Worm (Caenorhabditis elegans) whole organism, midembryonic: ENCODE results near the gene C35B1.2.
"Not testable (repeated sequence)": the region's sequence is repeated elsewhere in the genome, so short reads cannot be mapped to it uniquely, and the experiment has no call there.

Experiments
- T22C8.4 ChIP-seq: fragments of 200-800 bp; sonication (Bioruptor generic); IDR thresholded peaks from 2 replicates; pipeline ENCODE4 v1.3.6; 2022; ENCODE audit warnings: missing genetic modification characterization, missing compliant biosample characterization
- cog-1 ChIP-seq: sonication (generic microtip); optimal IDR thresholded peaks from 2 replicates; lab custom pipeline; 2016; ENCODE audit warnings: missing genetic modification characterization, missing compliant biosample characterization
- flt-1 ChIP-seq: fragments of 200-800 bp; sonication (Bioruptor generic); IDR thresholded peaks from 2 replicates; pipeline ENCODE4 v1.3.6; 2022; ENCODE audit warnings: missing genetic modification characterization, missing compliant biosample characterization
- klf-2 ChIP-seq: fragments of 200-800 bp; sonication (Bioruptor generic); conservative IDR thresholded peaks from 2 replicates; pipeline ENCODE4 v1.3.6; 2022; ENCODE audit warnings: missing genetic modification reagents, missing genetic modification characterization, missing compliant biosample characterization
- med-1 ChIP-seq: sonication (generic microtip); optimal IDR thresholded peaks from 2 replicates; lab custom pipeline; 2017; ENCODE audit warnings: missing genetic modification characterization, mild to moderate bottlenecking, missing compliant biosample characterization, antibody characterized with exemption, missing genetic modification reagents; ENCODE audit not compliant: insufficient read depth
- ref-1 ChIP-seq: fragments of 200-800 bp; sonication (Bioruptor generic); conservative IDR thresholded peaks from 2 replicates; pipeline ENCODE4 v1.3.6; 2022; ENCODE audit warnings: missing genetic modification reagents, missing genetic modification characterization, missing compliant biosample characterization
- tab-1 ChIP-seq: fragments of 200-800 bp; sonication (Bioruptor generic); IDR thresholded peaks from 2 replicates; pipeline ENCODE4 v1.3.6; 2022; ENCODE audit warnings: missing genetic modification characterization, missing compliant biosample characterization
- ztf-23 ChIP-seq: fragments of 200-800 bp; sonication (Bioruptor generic); IDR thresholded peaks from 2 replicates; pipeline ENCODE4 v1.3.6; 2022; ENCODE audit warnings: missing genetic modification reagents, missing genetic modification characterization, missing compliant biosample characterization
- ztf-29 ChIP-seq: fragments of 200-800 bp; sonication (Bioruptor generic); IDR thresholded peaks from 2 replicates; pipeline ENCODE4 v1.3.6; 2022; ENCODE audit warnings: missing genetic modification reagents, missing genetic modification characterization, missing compliant biosample characterization

Gene C35B1.2

DNA sequence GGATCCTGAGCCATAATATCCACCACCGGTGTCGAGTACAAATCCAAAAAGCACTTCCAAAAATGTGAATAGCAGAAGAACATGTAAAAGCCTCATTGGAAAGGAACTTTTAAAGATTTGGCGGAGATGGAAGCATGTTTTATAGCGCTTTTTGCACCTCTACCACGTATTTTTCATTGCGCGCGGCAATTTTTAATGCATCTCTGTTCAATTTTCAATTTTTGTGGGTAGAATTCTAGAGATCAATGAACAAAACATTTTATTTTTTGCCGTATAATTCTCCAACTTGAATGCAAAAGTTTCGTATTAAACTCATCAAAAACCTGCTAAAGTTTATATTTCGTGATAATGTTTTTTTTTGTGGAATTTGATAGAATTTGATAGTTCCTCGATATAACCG is 51.5 kb downstream of the C35B1.2 start, which contains the start of gene F49F1.9:
F49F1.9 (minus strand) TSS at position 101 of the 400 bp plus-strand sequence.
- TF ChIP-seq tab-1 (GFP tag; lab: Robert Waterston, UW) (no peak), med-1 (GFP tag; lab: Kevin White, UChicago) (no peak), T22C8.4 (GFP tag; lab: Robert Waterston, UW) (no peak), klf-2 (GFP tag; lab: Robert Waterston, UW) (no peak)

DNA sequence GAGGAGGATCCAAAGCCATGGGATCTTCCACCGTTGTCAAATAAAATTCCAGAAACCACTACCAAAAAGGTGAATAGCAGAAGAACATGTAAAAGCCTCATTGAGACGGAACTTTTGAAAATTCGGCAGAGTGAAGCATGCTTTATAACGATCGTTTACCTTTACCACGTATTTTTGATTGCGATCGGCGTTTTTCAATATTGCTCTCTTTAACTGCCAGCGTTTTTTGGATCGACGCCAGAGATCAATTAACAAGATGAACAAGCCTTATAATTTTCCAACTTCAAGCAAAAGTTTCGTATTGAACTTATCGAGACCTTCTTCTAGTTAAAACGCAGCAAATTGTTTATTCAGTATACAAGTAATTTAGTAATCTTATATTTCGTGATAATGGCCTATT is 53.0 kb downstream of the C35B1.2 start, which contains the start of gene F49F1.10:
F49F1.10 (minus strand) TSS at position 101 of the 400 bp plus-strand sequence.
- TF ChIP-seq ref-1 (GFP tag; lab: Robert Waterston, UW) (no peak), ztf-23 (GFP tag; lab: Robert Waterston, UW) (no peak), T22C8.4 (GFP tag; lab: Robert Waterston, UW) (no peak), ztf-29 (no peak), klf-2 (GFP tag; lab: Robert Waterston, UW) (no peak), flt-1 (no peak), med-1 (GFP tag; lab: Kevin White, UChicago) (no peak), cog-1 (tag; lab: Kevin White, UChicago) (no peak), tab-1 (GFP tag; lab: Robert Waterston, UW) (no peak)

DNA sequence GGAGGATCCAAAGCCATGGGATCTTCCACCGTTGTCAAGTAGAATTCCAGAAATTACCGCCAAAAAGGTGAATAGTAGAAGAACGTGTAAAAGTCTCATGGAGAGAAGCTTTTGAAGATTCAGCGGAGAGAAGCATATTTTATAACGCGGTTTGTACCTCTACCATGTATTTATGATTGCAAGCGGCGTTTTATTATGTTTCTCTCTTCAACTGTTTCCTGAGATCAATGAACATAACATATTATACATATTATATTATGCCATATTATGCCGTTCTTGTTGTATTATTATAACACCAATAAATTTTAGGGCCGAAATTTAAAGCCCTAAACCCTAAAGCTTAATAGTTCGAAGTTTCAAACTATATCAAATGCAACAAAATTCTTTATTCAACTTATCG is 54.3 kb downstream of the C35B1.2 start, which contains the start of gene F49F1.18:
F49F1.18 (minus strand) TSS at position 101 of the 400 bp plus-strand sequence.
- no peak for TF ChIP-seq T22C8.4 (GFP tag; lab: Robert Waterston, UW)
- TF ChIP-seq ref-1 (GFP tag; lab: Robert Waterston, UW) = no peak
- TF ChIP-seq med-1 (GFP tag; lab: Kevin White, UChicago) = no peak
- TF ChIP-seq ztf-29 = no peak
- TF ChIP-seq tab-1 (GFP tag; lab: Robert Waterston, UW) = no peak
- TF ChIP-seq ztf-23 (GFP tag; lab: Robert Waterston, UW) = no peak
- no peak for TF ChIP-seq klf-2 (GFP tag; lab: Robert Waterston, UW)
- TF ChIP-seq cog-1 (tag; lab: Kevin White, UChicago) = no peak
- no peak for TF ChIP-seq flt-1

DNA sequence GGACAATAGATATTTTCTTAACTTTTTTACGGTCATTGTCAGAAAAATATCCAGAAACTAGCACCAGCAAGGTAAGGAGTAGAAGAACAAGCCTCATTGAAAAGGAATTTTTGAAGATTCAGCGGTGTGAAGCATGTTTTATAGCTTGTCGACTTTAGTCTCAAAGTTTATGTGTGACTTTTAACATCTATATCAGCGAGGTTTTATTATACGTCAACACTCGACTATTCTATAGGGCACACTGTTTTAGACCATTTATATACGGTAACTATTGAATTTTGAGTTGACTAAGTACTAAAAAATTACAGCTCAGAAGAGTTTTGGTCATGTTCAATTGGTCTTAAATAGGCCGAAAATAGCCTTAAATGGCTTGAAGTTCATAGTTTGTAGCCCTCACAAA is 55.3 kb downstream of the C35B1.2 start, which contains the start of gene F49F1.11:
F49F1.11 (minus strand) TSS at position 101 of the 400 bp plus-strand sequence.
- no peak for TF ChIP-seq tab-1 (GFP tag; lab: Robert Waterston, UW)
- TF ChIP-seq ztf-23 (GFP tag; lab: Robert Waterston, UW) = no peak
- TF ChIP-seq T22C8.4 (GFP tag; lab: Robert Waterston, UW) = no peak
- no peak for TF ChIP-seq med-1 (GFP tag; lab: Kevin White, UChicago)
- no peak for TF ChIP-seq klf-2 (GFP tag; lab: Robert Waterston, UW)
- TF ChIP-seq ref-1 (GFP tag; lab: Robert Waterston, UW) = no peak
- no peak for TF ChIP-seq flt-1
- no peak for TF ChIP-seq cog-1 (tag; lab: Kevin White, UChicago)
- no peak for TF ChIP-seq ztf-29

DNA sequence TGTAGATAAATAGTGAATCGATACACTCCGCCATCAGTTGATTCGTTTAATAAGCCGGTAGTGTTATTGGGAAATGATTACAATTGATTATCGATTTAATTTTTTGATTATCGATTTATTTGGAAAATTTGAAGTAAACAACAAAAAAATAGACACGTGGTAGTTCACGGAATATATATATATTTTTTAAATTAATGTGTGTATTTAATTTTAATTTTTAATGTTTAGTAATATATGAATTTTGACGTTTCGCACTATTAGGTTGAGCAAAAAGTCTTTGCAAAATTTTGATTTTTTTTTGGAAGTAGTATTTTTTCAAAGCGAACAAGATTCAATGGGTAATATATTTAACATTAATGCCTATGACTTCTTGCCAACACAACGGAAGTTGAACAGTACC is 57.0 kb downstream of the C35B1.2 start, which contains the start of gene F49F1.12:
F49F1.12 (minus strand) TSS at position 101 of the 400 bp plus-strand sequence.
- not testable (repeated sequence) for TF ChIP-seq ztf-23 (GFP tag; lab: Robert Waterston, UW); flt-1; T22C8.4 (GFP tag; lab: Robert Waterston, UW)

DNA sequence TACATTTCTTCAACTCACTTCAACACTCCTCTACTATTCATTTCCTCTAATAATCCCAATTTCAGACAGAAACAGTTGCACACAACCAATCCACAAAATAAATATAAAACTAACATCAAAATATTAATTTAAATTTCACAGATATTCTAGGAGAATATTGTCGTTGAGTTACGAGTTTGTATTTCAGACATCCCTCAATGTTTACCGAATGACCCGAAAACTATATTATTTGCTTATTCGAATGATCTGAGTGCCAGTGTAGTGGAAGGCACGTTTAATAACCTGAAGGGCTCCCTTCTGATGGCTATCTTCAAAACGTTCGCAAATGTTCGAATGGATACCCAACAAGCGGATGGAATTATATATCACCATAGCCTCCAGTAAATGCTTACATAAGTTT is 58.8 kb downstream of the C35B1.2 start, which contains the start of gene R07C12.3:
R07C12.3 (plus strand) TSS at position 301 of the 400 bp plus-strand sequence.
- TF ChIP-seq tab-1 (GFP tag; lab: Robert Waterston, UW) = no peak
- no peak for TF ChIP-seq cog-1 (tag; lab: Kevin White, UChicago)
- TF ChIP-seq ztf-29 = no peak
- no peak for TF ChIP-seq T22C8.4 (GFP tag; lab: Robert Waterston, UW)
- no peak for TF ChIP-seq med-1 (GFP tag; lab: Kevin White, UChicago)
- no peak for TF ChIP-seq ref-1 (GFP tag; lab: Robert Waterston, UW)
- TF ChIP-seq ztf-23 (GFP tag; lab: Robert Waterston, UW) = no peak
- TF ChIP-seq flt-1 = no peak
- TF ChIP-seq klf-2 (GFP tag; lab: Robert Waterston, UW) = no peak

DNA sequence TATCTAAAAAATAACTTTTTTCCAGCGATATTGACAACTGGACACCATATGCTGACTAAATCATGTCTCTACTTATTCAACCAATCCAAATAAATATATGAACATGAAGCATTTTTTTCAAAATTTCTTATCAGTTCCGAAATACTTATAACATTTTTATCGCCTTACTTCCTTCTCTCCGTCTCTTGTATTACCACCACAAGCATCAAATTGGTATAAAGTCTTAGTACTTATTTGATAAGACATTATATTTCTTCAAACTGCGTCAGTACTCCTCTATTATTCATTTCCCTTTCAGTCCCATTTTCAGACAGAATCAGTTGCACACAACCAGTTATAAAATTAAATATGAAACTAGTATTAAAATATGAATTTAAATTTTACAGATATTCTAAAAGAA is 61.9 kb downstream of the C35B1.2 start:
- TF ChIP-seq tab-1 (GFP tag; lab: Robert Waterston, UW) (no peak), cog-1 (tag; lab: Kevin White, UChicago) (no peak), ztf-29 (no peak), T22C8.4 (GFP tag; lab: Robert Waterston, UW) (no peak), flt-1 (no peak), klf-2 (GFP tag; lab: Robert Waterston, UW) (no peak), ztf-23 (GFP tag; lab: Robert Waterston, UW) (no peak), ref-1 (GFP tag; lab: Robert Waterston, UW) (no peak), med-1 (GFP tag; lab: Kevin White, UChicago) (no peak)

DNA sequence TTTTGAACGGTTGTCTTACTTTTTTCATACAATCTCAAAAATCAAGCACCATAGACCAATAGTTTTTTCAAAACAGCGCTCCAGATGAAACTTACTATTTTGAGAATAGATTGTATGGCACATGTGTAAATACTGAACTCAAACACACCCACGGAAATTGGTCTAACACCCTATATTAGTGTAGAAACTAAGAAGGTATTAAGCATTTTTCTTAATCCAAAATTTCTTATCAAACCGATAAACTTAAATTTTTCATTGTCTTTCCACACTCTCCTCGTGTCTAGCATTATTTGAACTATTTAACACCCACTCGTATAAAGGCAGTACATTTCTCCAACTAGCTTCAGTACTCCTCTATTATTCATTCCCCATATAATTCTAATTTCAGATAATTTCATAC is 64.1 kb downstream of the C35B1.2 start:
- TF ChIP-seq ref-1 (GFP tag; lab: Robert Waterston, UW) = no peak
- no peak for TF ChIP-seq ztf-23 (GFP tag; lab: Robert Waterston, UW)

DNA sequence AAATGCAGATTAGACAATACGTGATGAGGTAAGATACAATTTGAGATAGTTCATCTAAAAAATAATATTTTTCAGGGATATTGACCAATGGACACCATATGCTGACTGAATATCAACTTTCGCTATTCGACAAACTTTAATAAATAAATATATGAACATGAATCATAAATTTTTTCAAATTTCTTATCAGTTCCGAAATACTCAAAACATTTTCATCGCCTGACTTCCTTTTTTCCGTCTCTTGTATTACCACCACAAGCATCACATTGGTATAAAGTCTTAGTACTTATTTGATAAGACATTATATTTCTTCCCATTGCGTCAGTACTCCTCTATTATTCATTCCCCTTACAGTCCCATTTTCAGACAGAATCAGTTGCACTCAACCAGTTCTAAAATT is 66.1 kb downstream of the C35B1.2 start, which contains the start of the genes K08D10.10 and R07C12.1:
K08D10.10 (plus strand) TSS at position 93 of the 400 bp plus-strand sequence.
R07C12.1 (plus strand) TSS at position 314 of the 400 bp plus-strand sequence.
- TF ChIP-seq cog-1 (tag; lab: Kevin White, UChicago) (no peak), T22C8.4 (GFP tag; lab: Robert Waterston, UW) (no peak), ztf-29 (no peak)
